Fruit fly (Drosophila melanogaster): ENCODE results near the gene Syx7.

- TF ChIP-seq Ets21C (GFP tag; optimal IDR thresholded peaks at IDR 0.05) (no peak), OdsH (GFP tag; optimal IDR thresholded peaks at IDR 0.05) (no peak), Lpt (GFP tag; optimal IDR thresholded peaks at IDR 0.05) (no peak), acj6 (GFP tag; optimal IDR thresholded peaks at IDR 0.05) (no peak), Eip75B (GFP tag; optimal IDR thresholded peaks at IDR 0.05) (no peak), Gug (GFP tag; IDR thresholded peaks at IDR 0.05) (no peak), salr (GFP tag; optimal IDR thresholded peaks at IDR 0.05) (no peak), CG6792 (GFP tag; optimal IDR thresholded peaks at IDR 0.05) (no peak)
Observed at dm6 chr3L:21402552-21402951, 43.1 kb upstream of the Syx7 start.

Measured in whole organism, prepupa.